Worm (Caenorhabditis elegans) whole organism, L3 larva: Measurements from ENCODE around the gene lec-10.

Experiments
- ama-1 ChIP-seq: fragments of 150-350 bp; optimal IDR thresholded peaks from 2 replicates; lab custom pipeline; 2018
- fos-1 ChIP-seq: fragments of 150-350 bp; optimal IDR thresholded peaks from 2 replicates; lab custom pipeline; 2014; ENCODE audit warnings: missing biosample characterization, missing genetic modification characterization
- nhr-11 ChIP-seq: fragments of 150-350 bp; optimal IDR thresholded peaks from 2 replicates; lab custom pipeline; 2014; ENCODE audit warnings: missing biosample characterization, missing genetic modification characterization
- nhr-12 ChIP-seq: fragments of 150-350 bp; optimal IDR thresholded peaks from 2 replicates; lab custom pipeline; 2014; ENCODE audit warnings: missing biosample characterization, missing genetic modification characterization
- nhr-237 ChIP-seq: fragments of 150-350 bp; optimal IDR thresholded peaks from 2 replicates; lab custom pipeline; 2014; ENCODE audit warnings: missing biosample characterization, missing genetic modification characterization
- nhr-76 ChIP-seq: fragments of 150-350 bp; sonication (generic microtip); optimal IDR thresholded peaks from 5 replicates; lab custom pipeline; 2014; ENCODE audit warnings: missing biosample characterization, missing genetic modification characterization
- ztf-4 ChIP-seq: fragments of 150-350 bp; optimal IDR thresholded peaks from 2 replicates; lab custom pipeline; 2014; ENCODE audit warnings: missing biosample characterization, missing genetic modification characterization

ce11 chrV:6453122-6453521 lies 35.8 kb downstream of the lec-10 start, which contains the start of gene acl-9:
- TF ChIP-seq nhr-237: no peak
- TF ChIP-seq fos-1 (tag; lab: Kevin White, UChicago): no peak
- no peak for TF ChIP-seq ama-1
- TF ChIP-seq nhr-11 (tag; lab: Kevin White, UChicago): no peak
- no peak for TF ChIP-seq nhr-76 (tag; lab: Kevin White, UChicago)
- TF ChIP-seq nhr-12 (tag; lab: Kevin White, UChicago): no peak
- TF ChIP-seq ztf-4: no peak
